Worm (Caenorhabditis elegans) whole organism, L4/young adult: ENCODE results near the gene ipla-7.

ENCODE experiments used
- W03F9.2 ChIP-seq: fragments of 150-350 bp; optimal IDR thresholded peaks from 2 replicates; lab custom pipeline; 2014; ENCODE audit warnings: missing biosample characterization, missing genetic modification characterization
- dao-5 ChIP-seq: sonication (generic microtip); optimal IDR thresholded peaks from 2 replicates; lab custom pipeline; 2016; ENCODE audit warnings: missing genotype, missing genetic modification characterization, moderate library complexity, missing compliant biosample characterization
- him-1 ChIP-seq: sonication (generic microtip); optimal IDR thresholded peaks from 2 replicates; lab custom pipeline; 2016; ENCODE audit warnings: missing genotype, missing genetic modification reagents, missing genetic modification characterization, missing compliant biosample characterization

ce11 chrIV:10022991-10023390 is 39.7 kb downstream of the ipla-7 start, which contains the start of gene F44D12.8:
- TF ChIP-seq dao-5 (tag; lab: Kevin White, UChicago), result no peak
- no peak for TF ChIP-seq W03F9.2 (tag; lab: Kevin White, UChicago)
- no peak for TF ChIP-seq him-1
